Fruit fly (Drosophila melanogaster) whole organism, pupa: ENCODE measurements around the gene Mcr.

Source experiments
- CG10348 ChIP-seq: fragments of 200-800 bp; sonication (Bioruptor generic); IDR thresholded peaks from 2 replicates; pipeline ENCODE4 v1.3.6; 2022; ENCODE audit warnings: missing biosample characterization, missing genetic modification characterization
- CG12605 ChIP-seq: fragments of 200-800 bp; sonication (Bioruptor generic); IDR thresholded peaks from 2 replicates; pipeline ENCODE4 v1.3.6; 2022; ENCODE audit warnings: missing biosample characterization, missing genetic modification characterization
- CG14655 ChIP-seq: fragments of 200-800 bp; sonication (Bioruptor generic); optimal IDR thresholded peaks from 3 replicates; lab custom pipeline; 2017; ENCODE audit warnings: mild to moderate bottlenecking, missing biosample characterization, missing genetic modification reagents, missing genetic modification characterization
- CG15710 ChIP-seq: fragments of 200-800 bp; sonication (Bioruptor generic); optimal IDR thresholded peaks from 2 replicates; lab custom pipeline; 2018; ENCODE audit warnings: missing biosample characterization, mild to moderate bottlenecking, missing genetic modification characterization, moderate library complexity
- CG17806 ChIP-seq: fragments of 200-800 bp; sonication (Bioruptor generic); optimal IDR thresholded peaks from 2 replicates; lab custom pipeline; 2018; ENCODE audit warnings: missing biosample characterization, mild to moderate bottlenecking, missing genetic modification characterization, moderate library complexity
- CG32121 ChIP-seq: fragments of 200-800 bp; sonication (Bioruptor generic); IDR thresholded peaks from 2 replicates; pipeline ENCODE4 v1.3.6; 2022; ENCODE audit warnings: missing biosample characterization, missing genetic modification characterization
- CG34367 ChIP-seq: fragments of 200-800 bp; sonication (Bioruptor generic); optimal IDR thresholded peaks from 2 replicates; lab custom pipeline; 2018; ENCODE audit warnings: missing biosample characterization, mild to moderate bottlenecking, missing genetic modification characterization
- CG4496 ChIP-seq: fragments of 200-800 bp; sonication (Bioruptor generic); IDR thresholded peaks from 3 replicates; pipeline ENCODE4 v1.3.6; 2022; ENCODE audit warnings: missing biosample characterization, missing genetic modification characterization
- CG8159 ChIP-seq: fragments of 200-800 bp; sonication (Bioruptor generic); optimal IDR thresholded peaks from 3 replicates; lab custom pipeline; 2018; ENCODE audit warnings: missing biosample characterization, mild to moderate bottlenecking, missing genetic modification characterization, moderate library complexity
- CG8301 ChIP-seq: fragments of 200-800 bp; sonication (Bioruptor generic); optimal IDR thresholded peaks from 2 replicates; lab custom pipeline; 2018; ENCODE audit warnings: missing biosample characterization, mild to moderate bottlenecking, missing genetic modification characterization
- D1 ChIP-seq: fragments of 200-800 bp; sonication (Bioruptor generic); optimal IDR thresholded peaks from 2 replicates; lab custom pipeline; 2018; ENCODE audit warnings: missing biosample characterization, mild to moderate bottlenecking, missing genetic modification characterization, moderate library complexity
- EcR ChIP-seq: fragments of 200-800 bp; sonication (Bioruptor generic); optimal IDR thresholded peaks from 3 replicates; lab custom pipeline; 2019; ENCODE audit warnings: missing biosample characterization, missing genetic modification characterization, mild to moderate bottlenecking, moderate library complexity, missing genetic modification reagents
- Ets98B ChIP-seq: fragments of 200-800 bp; sonication (Bioruptor generic); IDR thresholded peaks from 2 replicates; pipeline ENCODE4 v1.3.6; 2022; ENCODE audit warnings: missing biosample characterization, missing genetic modification characterization
- Pif1A ChIP-seq: fragments of 200-800 bp; sonication (Bioruptor generic); optimal IDR thresholded peaks from 3 replicates; lab custom pipeline; 2016; ENCODE audit warnings: missing biosample characterization, missing genetic modification characterization
- Pif1B ChIP-seq: fragments of 200-800 bp; sonication (Bioruptor generic); optimal IDR thresholded peaks from 3 replicates; lab custom pipeline; 2016; ENCODE audit warnings: missing biosample characterization, missing genetic modification characterization
- Snoo ChIP-seq: fragments of 200-800 bp; sonication (Bioruptor generic); optimal IDR thresholded peaks from 3 replicates; lab custom pipeline; 2017; ENCODE audit warnings: missing biosample characterization, mild to moderate bottlenecking, missing genetic modification characterization, inconsistent platforms
- fd96Ca ChIP-seq: fragments of 200-800 bp; sonication (Bioruptor generic); IDR thresholded peaks from 3 replicates; pipeline ENCODE4 v1.3.6; 2022; ENCODE audit warnings: missing biosample characterization, missing genetic modification characterization
- gl ChIP-seq: fragments of 200-800 bp; sonication (Bioruptor generic); optimal IDR thresholded peaks from 2 replicates; lab custom pipeline; 2018; ENCODE audit warnings: missing biosample characterization, mild to moderate bottlenecking, missing genetic modification characterization
- rn ChIP-seq: fragments of 200-800 bp; sonication (Bioruptor generic); IDR thresholded peaks from 2 replicates; pipeline ENCODE4 v1.3.6; 2022; ENCODE audit warnings: missing biosample characterization, missing genetic modification characterization

Mcr gene

dm6 chr2L:8082692-8083412 is at the start of gene Mcr:
TSS of gene Mcr (minus strand) at chr2L:8082982.
- TF ChIP-seq EcR (GFP tag; lab: Kevin White, UChicago) (peak; percentile 10), CG8301 (tag; lab: Kevin White, UChicago) (no peak)

dm6 chr2L:8130729-8131128 is 47.9 kb upstream of the Mcr start:
- TF ChIP-seq D1 (tag; lab: Kevin White, UChicago) = no peak
- TF ChIP-seq fd96Ca (GFP tag; lab: Robert Waterston, UW) = no peak
- TF ChIP-seq rn (GFP tag; lab: Robert Waterston, UW) = no peak
- TF ChIP-seq CG17806 (tag; lab: Kevin White, UChicago) = no peak
- TF ChIP-seq Pif1B (GFP tag; lab: Kevin White, UChicago) = no peak
- TF ChIP-seq CG12605 (GFP tag; lab: Robert Waterston, UW) = no peak
- no peak for TF ChIP-seq Snoo
- TF ChIP-seq gl (tag; lab: Kevin White, UChicago) = no peak
- TF ChIP-seq CG10348 (GFP tag; lab: Robert Waterston, UW) = no peak

dm6 chr2L:8129996-8130641 is 47.3 kb upstream of the Mcr start:
- TF ChIP-seq CG15710 (tag; lab: Kevin White, UChicago) = no peak
- peak; percentile 59 for TF ChIP-seq EcR (GFP tag; lab: Kevin White, UChicago)

- TF ChIP-seq gl (tag; lab: Kevin White, UChicago) = no peak
- TF ChIP-seq CG4496 (GFP tag; lab: Robert Waterston, UW) = 0 out of 3 replicates have a peak, but pooled peaks have one; percentile 6
Measured at dm6 chr2L:8128911-8129310, 46.1 kb upstream of the Mcr start.

- no peak for TF ChIP-seq Ets98B (GFP tag; lab: Robert Waterston, UW)
- TF ChIP-seq CG32121 (GFP tag; lab: Robert Waterston, UW) = no peak
- TF ChIP-seq gl (tag; lab: Kevin White, UChicago) = no peak
- TF ChIP-seq Pif1B (GFP tag; lab: Kevin White, UChicago) = no peak
- TF ChIP-seq Snoo = no peak
- TF ChIP-seq CG12605 (GFP tag; lab: Robert Waterston, UW) = 0 out of 2 replicates have a peak, but pooled peaks have one; percentile 6
- TF ChIP-seq CG4496 (GFP tag; lab: Robert Waterston, UW) = peak; percentile 46; the same call in 2 of the 3 replicates
- TF ChIP-seq EcR (GFP tag; lab: Kevin White, UChicago) = peak; percentile 32
- no peak for TF ChIP-seq CG34367 (tag; lab: Kevin White, UChicago)
- no peak for TF ChIP-seq D1 (tag; lab: Kevin White, UChicago)
- no peak for TF ChIP-seq CG17806 (tag; lab: Kevin White, UChicago)
- TF ChIP-seq fd96Ca (GFP tag; lab: Robert Waterston, UW) = no peak
- TF ChIP-seq Pif1A = no peak
- no peak for TF ChIP-seq rn (GFP tag; lab: Robert Waterston, UW)
Measured at dm6 chr2L:8126849-8127602, 44.2 kb upstream of the Mcr start, which contains the start of the genes CG12375 and CG8668. TSS of gene CG12375 (minus strand) at chr2L:8126890. TSS of gene CG8668 (plus strand) at chr2L:8127001.

- TF ChIP-seq gl (tag; lab: Kevin White, UChicago) (no peak), fd96Ca (GFP tag; lab: Robert Waterston, UW) (no peak), CG12605 (GFP tag; lab: Robert Waterston, UW) (no peak)
Measured at dm6 chr2L:8123711-8124379, 41.1 kb upstream of the Mcr start, which contains the start of the genes mon2 and CG8673. TSS of gene mon2 (minus strand) at chr2L:8124010. TSS of gene CG8673 (plus strand) at chr2L:8124329.

dm6 chr2L:8116632-8117193 is 33.9 kb upstream of the Mcr start:
- TF ChIP-seq rn (GFP tag; lab: Robert Waterston, UW) = no peak
- no peak for TF ChIP-seq CG8159 (tag; lab: Kevin White, UChicago)
- no peak for TF ChIP-seq Pif1B (GFP tag; lab: Kevin White, UChicago)
- no peak for TF ChIP-seq Snoo
- no peak for TF ChIP-seq CG14655 (GFP tag; lab: Kevin White, UChicago)
- no peak for TF ChIP-seq gl (tag; lab: Kevin White, UChicago)
- TF ChIP-seq EcR (GFP tag; lab: Kevin White, UChicago) = no peak
- no peak for TF ChIP-seq fd96Ca (GFP tag; lab: Robert Waterston, UW)
- no peak for TF ChIP-seq D1 (tag; lab: Kevin White, UChicago)
